Fruit fly (Drosophila melanogaster) whole organism, wandering third instar larva: ENCODE results near the gene CG43333.

Source experiments
- CG32264 ChIP-seq: fragments of 200-800 bp; sonication (Bioruptor generic); optimal IDR thresholded peaks from 2 replicates; lab custom pipeline; 2016; ENCODE audit warnings: missing biosample characterization, missing genetic modification characterization
- CG9705 ChIP-seq: fragments of 200-800 bp; sonication (Bioruptor generic); optimal IDR thresholded peaks from 2 replicates; lab custom pipeline; 2018; ENCODE audit warnings: missing biosample characterization, mild to moderate bottlenecking, missing genetic modification characterization
- Dif ChIP-seq: fragments of 200-275, 200-300 bp; sonication (Bioruptor generic); optimal IDR thresholded peaks from 2 replicates; lab custom pipeline; 2018; ENCODE audit warnings: missing biosample characterization, missing genetic modification characterization; ENCODE audit not compliant: partially characterized antibody
- Hnf4 ChIP-seq: fragments of 200-800 bp; sonication (Bioruptor generic); optimal IDR thresholded peaks from 2 replicates; lab custom pipeline; 2016; ENCODE audit warnings: missing biosample characterization, mild to moderate bottlenecking, missing genetic modification characterization
- Hr78 ChIP-seq: fragments of >200 bp; optimal IDR thresholded peaks from 2 replicates; lab custom pipeline; 2017; ENCODE audit warnings: missing biosample characterization, missing genetic modification characterization
- OdsH ChIP-seq: fragments of 200-800 bp; sonication (Bioruptor generic); optimal IDR thresholded peaks from 2 replicates; lab custom pipeline; 2016; ENCODE audit warnings: missing biosample characterization, mild to moderate bottlenecking, missing genetic modification characterization
- brk ChIP-seq: fragments of 200-800 bp; sonication (Bioruptor generic); optimal IDR thresholded peaks from 2 replicates; lab custom pipeline; 2016; ENCODE audit warnings: missing biosample characterization, mild to moderate bottlenecking, missing genetic modification characterization
- foxo ChIP-seq, 2 experiments: fragments of 200-800 bp; sonication (Bioruptor generic); optimal IDR thresholded peaks; 2 replicates in 1 of 2; 3 replicates in 1 of 2; lab custom pipeline; 2016 to 2017; ENCODE audit warnings: missing biosample characterization in 2 of 2, missing genetic modification characterization in 2 of 2
- fru ChIP-seq: fragments of 200-800 bp; sonication (Bioruptor generic); optimal IDR thresholded peaks from 3 replicates; lab custom pipeline; 2016; ENCODE audit warnings: missing biosample characterization, mild to moderate bottlenecking, missing genetic modification characterization
- lola ChIP-seq: fragments of >200 bp; optimal IDR thresholded peaks from 2 replicates; lab custom pipeline; 2017; ENCODE audit warnings: missing biosample characterization, missing genetic modification characterization
- pan ChIP-seq: fragments of >200 bp; optimal IDR thresholded peaks from 2 replicates; lab custom pipeline; 2017

- TF ChIP-seq CG32264, result no peak
- TF ChIP-seq Hr78 (GFP tag; lab: Kevin White, UChicago), result no peak
- TF ChIP-seq OdsH (GFP tag; lab: Kevin White, UChicago), result no peak
- no peak for TF ChIP-seq lola (GFP tag; lab: Kevin White, UChicago)
- no peak for TF ChIP-seq Hnf4 (GFP tag; lab: Kevin White, UChicago)
- no peak for TF ChIP-seq fru (GFP tag; lab: Kevin White, UChicago)
- TF ChIP-seq brk (GFP tag; lab: Kevin White, UChicago), result no peak
- no peak for TF ChIP-seq CG9705 (GFP tag; lab: Kevin White, UChicago)
- no peak for TF ChIP-seq pan (lab: Kevin White, UChicago)
- no peak for TF ChIP-seq foxo (GFP tag; optimal IDR thresholded peaks at IDR 0.05; lab: Kevin White, UChicago)
- TF ChIP-seq Dif (GFP tag; lab: Kevin White, UChicago), result no peak
Measured at dm6 chr2L:14146368-14146767, 34.1 kb downstream of the CG43333 start.
